Fruit fly (Drosophila melanogaster) whole organism, embryonic: ENCODE measurements around the gene CG5815.

Experiments
- Aef1 ChIP-seq: fragments of 200-800 bp; sonication (Bioruptor generic); IDR thresholded peaks from 3 replicates; pipeline ENCODE4 v1.3.6; 2022; ENCODE audit warnings: missing biosample characterization, missing genetic modification characterization
- CG10431 ChIP-seq: fragments of 200-800 bp; sonication (Bioruptor generic); optimal IDR thresholded peaks from 3 replicates; lab custom pipeline; 2018; ENCODE audit warnings: missing biosample characterization, mild to moderate bottlenecking, missing genetic modification characterization
- CG11085 ChIP-seq: fragments of 200-800 bp; sonication (Bioruptor generic); IDR thresholded peaks from 2 replicates; pipeline ENCODE4 v1.3.6; 2022; ENCODE audit warnings: missing biosample characterization, missing genetic modification characterization
- CG11696 ChIP-seq: fragments of 200-800 bp; sonication (Bioruptor generic); IDR thresholded peaks from 2 replicates; pipeline ENCODE4 v1.3.6; 2022; ENCODE audit warnings: missing biosample characterization, missing genetic modification characterization
- CG13424 ChIP-seq: fragments of 200-800 bp; sonication (Bioruptor generic); optimal IDR thresholded peaks from 2 replicates; lab custom pipeline; 2019; ENCODE audit warnings: missing biosample characterization, mild to moderate bottlenecking, missing genetic modification characterization, moderate library complexity
- CG14014 ChIP-seq: fragments of 200-800 bp; sonication (Bioruptor generic); IDR thresholded peaks from 2 replicates; pipeline ENCODE4 v1.3.6; 2022; ENCODE audit warnings: missing biosample characterization, missing genetic modification characterization
- CG14667 ChIP-seq: fragments of 200-800 bp; sonication (Bioruptor generic); IDR thresholded peaks from 2 replicates; pipeline ENCODE4 v1.3.6; 2022; ENCODE audit warnings: missing biosample characterization, missing genetic modification characterization
- CG15601 ChIP-seq: fragments of 200-800 bp; sonication (Bioruptor generic); optimal IDR thresholded peaks from 3 replicates; lab custom pipeline; 2019; ENCODE audit warnings: missing biosample characterization, mild to moderate bottlenecking, missing genetic modification characterization, moderate library complexity
- CG16779 ChIP-seq: fragments of 200-800 bp; sonication (Bioruptor generic); IDR thresholded peaks from 2 replicates; pipeline ENCODE4 v1.3.6; 2022; ENCODE audit warnings: missing biosample characterization, missing genetic modification characterization
- CG2199 ChIP-seq: fragments of 200-800 bp; sonication (Bioruptor generic); IDR thresholded peaks from 3 replicates; pipeline ENCODE4 v1.3.6; 2022; ENCODE audit warnings: missing biosample characterization, missing genetic modification characterization
- CG2678 ChIP-seq: fragments of 200-800 bp; sonication (Bioruptor generic); optimal IDR thresholded peaks from 3 replicates; lab custom pipeline; 2019; ENCODE audit warnings: missing biosample characterization, mild to moderate bottlenecking, missing genetic modification characterization, moderate library complexity
- CG2712 ChIP-seq: fragments of 200-800 bp; optimal IDR thresholded peaks from 3 replicates; lab custom pipeline; 2019; ENCODE audit warnings: missing biosample characterization, mild to moderate bottlenecking, missing genetic modification characterization, moderate library complexity
- CG32767 ChIP-seq: fragments of 200-800 bp; sonication (Bioruptor generic); IDR thresholded peaks from 2 replicates; pipeline ENCODE4 v1.3.6; 2022; ENCODE audit warnings: missing biosample characterization, missing genetic modification characterization
- CG3407 ChIP-seq: fragments of 200-800 bp; sonication (Bioruptor generic); optimal IDR thresholded peaks from 2 replicates; lab custom pipeline; 2018; ENCODE audit warnings: missing biosample characterization, mild to moderate bottlenecking, missing genetic modification characterization
- CG3726 ChIP-seq: fragments of 200-800 bp; sonication (Bioruptor generic); IDR thresholded peaks from 3 replicates; pipeline ENCODE4, ENCODE4 v1.3.6; 2022; ENCODE audit warnings: missing biosample characterization, missing genetic modification characterization
- CG4707 ChIP-seq: fragments of 200-800 bp; sonication (Bioruptor generic); optimal IDR thresholded peaks from 2 replicates; lab custom pipeline; 2018; ENCODE audit warnings: missing biosample characterization, mild to moderate bottlenecking, missing genetic modification characterization, moderate library complexity
- CG5245 ChIP-seq: fragments of 200-800 bp; sonication (Bioruptor generic); optimal IDR thresholded peaks from 3 replicates; lab custom pipeline; 2016; ENCODE audit warnings: missing biosample characterization, missing genetic modification characterization
- CG7786 ChIP-seq: fragments of 200-800 bp; sonication (Bioruptor generic); optimal IDR thresholded peaks from 2 replicates; lab custom pipeline; 2016; ENCODE audit warnings: missing biosample characterization, missing genetic modification characterization
- CG8944 ChIP-seq: fragments of 200-800 bp; sonication (Bioruptor generic); optimal IDR thresholded peaks from 3 replicates; lab custom pipeline; 2016; ENCODE audit warnings: missing biosample characterization, missing genetic modification characterization
- CG9609 ChIP-seq: fragments of 200-800 bp; sonication (Bioruptor generic); optimal IDR thresholded peaks from 3 replicates; lab custom pipeline; 2016; ENCODE audit warnings: missing biosample characterization, missing genetic modification characterization
- CG9932 ChIP-seq: fragments of 200-800 bp; sonication (Bioruptor generic); IDR thresholded peaks from 2 replicates; pipeline ENCODE4 v1.3.6; 2022; ENCODE audit warnings: missing biosample characterization, missing genetic modification characterization
- CkIIα-i1 ChIP-seq: fragments of 200-800 bp; sonication (Bioruptor generic); IDR thresholded peaks from 2 replicates; pipeline ENCODE4 v1.3.6; 2022; ENCODE audit warnings: missing biosample characterization, missing genetic modification characterization
- ERR ChIP-seq: fragments of 200-800 bp; sonication (Bioruptor generic); optimal IDR thresholded peaks from 2 replicates; lab custom pipeline; 2016; ENCODE audit warnings: missing biosample characterization, missing genetic modification characterization
- Hand ChIP-seq: fragments of 200-800 bp; sonication (Bioruptor generic); optimal IDR thresholded peaks from 2 replicates; lab custom pipeline; 2017; ENCODE audit warnings: mild to moderate bottlenecking, missing biosample characterization, missing genetic modification reagents, missing genetic modification characterization
- Lim3 ChIP-seq: fragments of 200-800 bp; sonication (Bioruptor generic); IDR thresholded peaks from 2 replicates; pipeline ENCODE4 v1.3.6; 2022; ENCODE audit warnings: missing biosample characterization, missing genetic modification characterization
- Max ChIP-seq: fragments of 200-800 bp; sonication (Bioruptor generic); optimal IDR thresholded peaks from 2 replicates; lab custom pipeline; 2016; ENCODE audit warnings: missing biosample characterization, mild to moderate bottlenecking, missing genetic modification characterization
- Med ChIP-seq: fragments of 200-800 bp; sonication (Bioruptor generic); peaks from one replicate; lab custom pipeline; 2016; ENCODE audit warnings: missing biosample characterization, missing genetic modification characterization, mild to moderate bottlenecking, inconsistent platforms, moderate library complexity
- NC2α ChIP-seq: fragments of 200-800 bp; sonication (Bioruptor generic); optimal IDR thresholded peaks from 2 replicates; lab custom pipeline; 2016; ENCODE audit warnings: missing biosample characterization, missing genetic modification characterization
- NFAT ChIP-seq: fragments of 200-800 bp; sonication (Bioruptor generic); IDR thresholded peaks from 2 replicates; pipeline ENCODE4 v1.3.6; 2022; ENCODE audit warnings: missing biosample characterization, missing genetic modification characterization
- Nf-YB ChIP-seq: fragments of 200-800 bp; sonication (Bioruptor generic); optimal IDR thresholded peaks from 3 replicates; lab custom pipeline; 2019; ENCODE audit warnings: missing biosample characterization, mild to moderate bottlenecking, missing genetic modification characterization, moderate library complexity
- Sry-δ ChIP-seq: fragments of 200-800 bp; sonication (Bioruptor generic); optimal IDR thresholded peaks from 2 replicates; lab custom pipeline; 2016; ENCODE audit warnings: missing biosample characterization, missing genetic modification characterization
- Usf ChIP-seq: fragments of 200-800 bp; sonication (Bioruptor generic); optimal IDR thresholded peaks from 2 replicates; lab custom pipeline; 2017; ENCODE audit warnings: missing genotype, missing biosample characterization, missing genetic modification characterization
- YL-1 ChIP-seq: fragments of 200-800 bp; sonication (Bioruptor generic); optimal IDR thresholded peaks from 3 replicates; lab custom pipeline; 2017; ENCODE audit warnings: missing biosample characterization, mild to moderate bottlenecking, missing genetic modification characterization
- az2 ChIP-seq: fragments of 200-800 bp; sonication (Bioruptor generic); optimal IDR thresholded peaks from 3 replicates; lab custom pipeline; 2016; ENCODE audit warnings: missing biosample characterization, missing genetic modification characterization
- bowl ChIP-seq: fragments of 200-800 bp; sonication (Bioruptor generic); IDR thresholded peaks from 2 replicates; pipeline ENCODE4 v1.3.6; 2022; ENCODE audit warnings: missing biosample characterization, missing genetic modification characterization
- btn ChIP-seq: fragments of 200-800 bp; sonication (Bioruptor generic); optimal IDR thresholded peaks from 2 replicates; lab custom pipeline; 2016; ENCODE audit warnings: missing biosample characterization, missing genetic modification characterization
- crol ChIP-seq: fragments of 200-800 bp; sonication (Bioruptor generic); IDR thresholded peaks from 2 replicates; pipeline ENCODE4 v1.3.6; 2022; ENCODE audit warnings: missing biosample characterization, missing genetic modification characterization
- dmrt11E ChIP-seq: fragments of 200-800 bp; sonication (Bioruptor generic); optimal IDR thresholded peaks from 3 replicates; lab custom pipeline; 2018; ENCODE audit warnings: missing biosample characterization, mild to moderate bottlenecking, missing genetic modification characterization, moderate library complexity
- ems ChIP-seq: fragments of 200-800 bp; sonication (Bioruptor generic); optimal IDR thresholded peaks from 3 replicates; lab custom pipeline; 2016; ENCODE audit warnings: missing biosample characterization, missing genetic modification characterization
- gem ChIP-seq: fragments of 200-800 bp; sonication (Bioruptor generic); optimal IDR thresholded peaks from 2 replicates; lab custom pipeline; 2019; ENCODE audit warnings: missing biosample characterization, mild to moderate bottlenecking, missing genetic modification characterization, moderate library complexity
- gsb-n ChIP-seq: fragments of 200-800 bp; sonication (Bioruptor generic); optimal IDR thresholded peaks from 3 replicates; lab custom pipeline; 2018; ENCODE audit warnings: missing biosample characterization, mild to moderate bottlenecking, missing genetic modification characterization
- jing ChIP-seq: fragments of 200-800 bp; sonication (Bioruptor generic); optimal IDR thresholded peaks from 2 replicates; lab custom pipeline; 2018; ENCODE audit warnings: missing biosample characterization, mild to moderate bottlenecking, missing genetic modification characterization
- kah ChIP-seq: fragments of 200-800 bp; sonication (Bioruptor generic); optimal IDR thresholded peaks from 2 replicates; lab custom pipeline; 2018; ENCODE audit warnings: missing biosample characterization, mild to moderate bottlenecking, missing genetic modification characterization
- pan ChIP-seq, 4 experiments: fragments of >200 bp in 3 of 4; fragments of 200-800 bp in 1 of 4; sonication (Bioruptor generic) in 1 of 4; optimal IDR thresholded peaks in 3 of 4; IDR thresholded peaks in 1 of 4; 2 replicates each; pipeline versions ENCODE4 v1.3.6 to Lab custom; 2017 to 2022; ENCODE audit warnings: missing biosample characterization in 2 of 4, missing genetic modification characterization in 2 of 4, mixed read lengths in 1 of 4
- phol ChIP-seq: fragments of 200-800 bp; sonication (Bioruptor generic); optimal IDR thresholded peaks from 3 replicates; lab custom pipeline; 2018; ENCODE audit warnings: missing biosample characterization, mild to moderate bottlenecking, missing genetic modification characterization, moderate library complexity
- pita ChIP-seq: fragments of 200-800 bp; sonication (Bioruptor generic); optimal IDR thresholded peaks from 2 replicates; lab custom pipeline; 2017; ENCODE audit warnings: missing biosample characterization, mild to moderate bottlenecking, missing genetic modification characterization
- pnt ChIP-seq: fragments of 200-800 bp; sonication (Bioruptor generic); optimal IDR thresholded peaks from 3 replicates; lab custom pipeline; 2016; ENCODE audit warnings: missing biosample characterization, missing genetic modification characterization
- sd ChIP-seq: fragments of 200-800 bp; sonication (Bioruptor generic); optimal IDR thresholded peaks from 3 replicates; lab custom pipeline; 2018; ENCODE audit warnings: missing biosample characterization, mild to moderate bottlenecking, missing genetic modification characterization, moderate library complexity
- sens ChIP-seq: fragments of 200-800 bp; sonication (Bioruptor generic); peaks from one replicate; lab custom pipeline; 2016; ENCODE audit warnings: missing biosample characterization, missing genetic modification characterization
- trh ChIP-seq: fragments of 200-800 bp; sonication (Bioruptor generic); optimal IDR thresholded peaks from 2 replicates; lab custom pipeline; 2016; ENCODE audit warnings: missing biosample characterization, missing genetic modification characterization
- vfl ChIP-seq: fragments of 200-800 bp; sonication (Bioruptor generic); optimal IDR thresholded peaks from 2 replicates; lab custom pipeline; 2016; ENCODE audit warnings: missing biosample characterization, missing genetic modification characterization
- zen ChIP-seq: fragments of 200-800 bp; sonication (Bioruptor generic); optimal IDR thresholded peaks from 3 replicates; lab custom pipeline; 2018; ENCODE audit warnings: missing biosample characterization, mild to moderate bottlenecking, missing genetic modification characterization, moderate library complexity
- zen2 ChIP-seq: fragments of 200-800 bp; sonication (Bioruptor generic); IDR thresholded peaks from 3 replicates; pipeline ENCODE4 v1.3.6; 2022; ENCODE audit warnings: missing biosample characterization, missing genetic modification characterization; ENCODE audit not compliant: partially characterized antibody

Gene CG5815

DNA sequence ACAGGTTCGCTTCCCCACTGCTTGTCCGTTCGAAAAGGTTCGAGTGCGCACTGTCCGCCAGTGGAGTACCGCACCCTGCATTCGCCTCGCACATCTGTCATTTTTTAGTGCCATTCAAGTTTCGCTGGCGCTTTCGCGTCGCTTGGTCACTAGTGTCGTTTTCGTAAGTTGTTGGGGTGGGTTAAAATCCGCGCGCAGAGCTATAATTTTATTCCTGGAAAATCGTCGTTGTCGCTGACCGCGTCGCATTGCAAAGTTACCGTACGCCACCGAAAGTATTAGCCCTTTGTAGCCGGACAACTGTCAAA, 39.1 kb downstream of the CG5815 start, which contains the start of gene Men-b (continued):
- TF ChIP-seq CG13424 (no peak), CG16779 (GFP tag; lab: Robert Waterston, UW) (no peak), sens (GFP tag; lab: Kevin White, UChicago) (no peak), CG10431 (no peak), pan (optimal IDR thresholded peaks at IDR 0.05; lab: Kevin White, UChicago) (no peak), pan (GFP tag; optimal IDR thresholded peaks at IDR 0.05 in 1 of 2, IDR thresholded peaks at IDR 0.05 in 1 of 2) (no peak), CG9609 (GFP tag; lab: Kevin White, UChicago) (no peak), zen2 (GFP tag; lab: Robert Waterston, UW) (no peak), CG3726 (GFP tag; lab: Robert Waterston, UW) (no peak), trh (no peak), sd (tag; lab: Kevin White, UChicago) (no peak), btn (no peak), kah (GFP tag; lab: Kevin White, UChicago) (no peak), CkIIα-i1 (no peak), vfl (GFP tag; lab: Kevin White, UChicago) (no peak), ems (GFP tag; lab: Kevin White, UChicago) (no peak), Lim3 (no peak), phol (no peak), CG15601 (tag; lab: Kevin White, UChicago) (no peak), az2 (GFP tag; lab: Kevin White, UChicago) (no peak), CG9932 (peak; percentile 17), CG11085 (no peak), Nf-YB (GFP tag; lab: Kevin White, UChicago) (no peak), CG3407 (GFP tag; lab: Kevin White, UChicago) (no peak), dmrt11E (tag; lab: Kevin White, UChicago) (no peak), gsb-n (tag; lab: Kevin White, UChicago) (no peak), CG11696 (no peak), bowl (GFP tag; lab: Robert Waterston, UW) (no peak), NFAT (GFP tag; lab: Robert Waterston, UW) (peak; percentile 49), CG7786 (no peak), Max (GFP tag; lab: Kevin White, UChicago) (no peak), zen (tag; lab: Kevin White, UChicago) (no peak), Aef1 (GFP tag; lab: Robert Waterston, UW) (no peak), Hand (GFP tag; lab: Kevin White, UChicago) (no peak), Usf (no peak), Sry-δ (peak; percentile 8), NC2α (GFP tag; lab: Kevin White, UChicago) (no peak), gem (tag; lab: Kevin White, UChicago) (no peak), jing (GFP tag; lab: Kevin White, UChicago) (no peak), CG2678 (tag; lab: Kevin White, UChicago) (no peak), YL-1 (GFP tag; lab: Kevin White, UChicago) (no peak), CG5245 (GFP tag; lab: Kevin White, UChicago) (no peak), pita (GFP tag; lab: Kevin White, UChicago) (peak; percentile 97), CG2199 (GFP tag; lab: Robert Waterston, UW) (peak; percentile 38; the same call in 2 of the 3 replicates), ERR (GFP tag; lab: Kevin White, UChicago) (peak; percentile 7), CG32767 (GFP tag; lab: Robert Waterston, UW) (no peak), CG8944 (GFP tag; lab: Kevin White, UChicago) (no peak), CG4707 (GFP tag; lab: Kevin White, UChicago) (no peak), crol (no peak), pnt (no peak), CG14667 (GFP tag; lab: Robert Waterston, UW) (no peak), CG14014 (GFP tag; lab: Robert Waterston, UW) (0 out of 2 replicates have a peak, but pooled peaks have one; percentile 13), Med (peak; percentile 87), CG2712 (tag; lab: Kevin White, UChicago) (no peak)
